Fruit fly (Drosophila melanogaster): ENCODE results near the gene Rrp46.

The Rrp46 gene

dm6 chr3R:10421167-10421566 lies 8.1 kb downstream of the Rrp46 start:
- no peak for TF ChIP-seq CG33017 (tag; optimal IDR thresholded peaks at IDR 0.05)
- no peak for TF ChIP-seq tj (GFP tag; optimal IDR thresholded peaks at IDR 0.05)
- TF ChIP-seq Crg-1 (GFP tag; optimal IDR thresholded peaks at IDR 0.05), result no peak
- no peak for TF ChIP-seq CG7101 (tag; optimal IDR thresholded peaks at IDR 0.05)
- no peak for TF ChIP-seq Clk (GFP tag; optimal IDR thresholded peaks at IDR 0.05)
- no peak for TF ChIP-seq CG12768 (GFP tag; optimal IDR thresholded peaks at IDR 0.05)
- no peak for TF ChIP-seq pad (GFP tag; optimal IDR thresholded peaks at IDR 0.05)
- no peak for TF ChIP-seq Mnt (GFP tag; optimal IDR thresholded peaks at IDR 0.05)
- no peak for TF ChIP-seq CG14711 (tag; optimal IDR thresholded peaks at IDR 0.05)
- TF ChIP-seq ovo (GFP tag; optimal IDR thresholded peaks at IDR 0.05), result no peak
- no peak for TF ChIP-seq CG5204 (GFP tag; optimal IDR thresholded peaks at IDR 0.05)
- TF ChIP-seq CG7045 (GFP tag; optimal IDR thresholded peaks at IDR 0.05), result no peak
- no peak for TF ChIP-seq Hr96 (GFP tag; optimal IDR thresholded peaks at IDR 0.05)
- TF ChIP-seq bab1 (GFP tag; optimal IDR thresholded peaks at IDR 0.05), result no peak
- TF ChIP-seq toe (GFP tag; optimal IDR thresholded peaks at IDR 0.05), result no peak
- TF ChIP-seq CG11617 (GFP tag; optimal IDR thresholded peaks at IDR 0.05), result no peak
- TF ChIP-seq kay (GFP tag; ENCODE audit: borderline replicate concordance), result no peak
- TF ChIP-seq cic (GFP tag; optimal IDR thresholded peaks at IDR 0.05), result no peak

dm6 chr3R:10428324-10428723 lies 15.2 kb downstream of the Rrp46 start, which contains the start of gene CG46270:
Gene CG46270, minus strand, starts transcription at chr3R:10428424.
- TF ChIP-seq cnc (optimal IDR thresholded peaks at IDR 0.05) (no peak), bab1 (GFP tag; optimal IDR thresholded peaks at IDR 0.05) (no peak), CG12768 (GFP tag; optimal IDR thresholded peaks at IDR 0.05) (no peak), cic (GFP tag; optimal IDR thresholded peaks at IDR 0.05) (no peak), Clk (GFP tag; optimal IDR thresholded peaks at IDR 0.05) (no peak), CG1620 (GFP tag; optimal IDR thresholded peaks at IDR 0.05) (no peak), CG11617 (GFP tag; optimal IDR thresholded peaks at IDR 0.05) (no peak), ovo (GFP tag; optimal IDR thresholded peaks at IDR 0.05) (no peak), CG5204 (GFP tag; optimal IDR thresholded peaks at IDR 0.05) (no peak), pad (GFP tag; optimal IDR thresholded peaks at IDR 0.05) (no peak)

- no peak for TF ChIP-seq CG7101 (tag; optimal IDR thresholded peaks at IDR 0.05)
- no peak for TF ChIP-seq Mnt (GFP tag; optimal IDR thresholded peaks at IDR 0.05)
- TF ChIP-seq CG33017 (tag; optimal IDR thresholded peaks at IDR 0.05), result no peak
- TF ChIP-seq CG12768 (GFP tag; optimal IDR thresholded peaks at IDR 0.05), result no peak
- no peak for TF ChIP-seq cic (GFP tag; optimal IDR thresholded peaks at IDR 0.05)
- no peak for TF ChIP-seq Clk (GFP tag; optimal IDR thresholded peaks at IDR 0.05)
- TF ChIP-seq CG14711 (tag; optimal IDR thresholded peaks at IDR 0.05), result no peak
- no peak for TF ChIP-seq CG1620 (GFP tag; optimal IDR thresholded peaks at IDR 0.05)
- TF ChIP-seq bab1 (GFP tag; optimal IDR thresholded peaks at IDR 0.05), result no peak
- no peak for TF ChIP-seq CG11617 (GFP tag; optimal IDR thresholded peaks at IDR 0.05)
- no peak for TF ChIP-seq cnc (optimal IDR thresholded peaks at IDR 0.05)
- TF ChIP-seq Crg-1 (GFP tag; optimal IDR thresholded peaks at IDR 0.05), result no peak
- TF ChIP-seq pad (GFP tag; optimal IDR thresholded peaks at IDR 0.05), result no peak
- TF ChIP-seq CG7045 (GFP tag; optimal IDR thresholded peaks at IDR 0.05), result no peak
- no peak for TF ChIP-seq Hr96 (GFP tag; optimal IDR thresholded peaks at IDR 0.05)
- TF ChIP-seq tj (GFP tag; optimal IDR thresholded peaks at IDR 0.05), result no peak
- no peak for TF ChIP-seq ovo (GFP tag; optimal IDR thresholded peaks at IDR 0.05)
- TF ChIP-seq toe (GFP tag; optimal IDR thresholded peaks at IDR 0.05), result no peak
Observed at dm6 chr3R:10431089-10431488, 18.0 kb downstream of the Rrp46 start.

dm6 chr3R:10433408-10433980 lies 20.4 kb downstream of the Rrp46 start:
- no peak for TF ChIP-seq bab1 (GFP tag; optimal IDR thresholded peaks at IDR 0.05)
- no peak for TF ChIP-seq Crg-1 (GFP tag; optimal IDR thresholded peaks at IDR 0.05)
- TF ChIP-seq Mnt (GFP tag; optimal IDR thresholded peaks at IDR 0.05), result no peak
- TF ChIP-seq CG5204 (GFP tag; optimal IDR thresholded peaks at IDR 0.05), result no peak
- TF ChIP-seq Hr96 (GFP tag; optimal IDR thresholded peaks at IDR 0.05), result no peak
- no peak for TF ChIP-seq CG7101 (tag; optimal IDR thresholded peaks at IDR 0.05)
- TF ChIP-seq CG12768 (GFP tag; optimal IDR thresholded peaks at IDR 0.05), result no peak
- TF ChIP-seq toe (GFP tag; optimal IDR thresholded peaks at IDR 0.05), result no peak
- TF ChIP-seq ovo (GFP tag; optimal IDR thresholded peaks at IDR 0.05), result no peak
- no peak for TF ChIP-seq CG33017 (tag; optimal IDR thresholded peaks at IDR 0.05)
- TF ChIP-seq cnc (optimal IDR thresholded peaks at IDR 0.05), result no peak
- TF ChIP-seq cic (GFP tag; optimal IDR thresholded peaks at IDR 0.05), result no peak
- TF ChIP-seq pad (GFP tag; optimal IDR thresholded peaks at IDR 0.05), result no peak
- no peak for TF ChIP-seq CG1620 (GFP tag; optimal IDR thresholded peaks at IDR 0.05)
- TF ChIP-seq CG7045 (GFP tag; optimal IDR thresholded peaks at IDR 0.05), result no peak
- TF ChIP-seq Clk (GFP tag; optimal IDR thresholded peaks at IDR 0.05), result no peak
- TF ChIP-seq CG11617 (GFP tag; optimal IDR thresholded peaks at IDR 0.05), result no peak
- no peak for TF ChIP-seq tj (GFP tag; optimal IDR thresholded peaks at IDR 0.05)
- TF ChIP-seq CG14711 (tag; optimal IDR thresholded peaks at IDR 0.05), result no peak

- peak; percentile 84 for TF ChIP-seq kay (GFP tag; ENCODE audit: borderline replicate concordance)
- TF ChIP-seq Crg-1 (GFP tag; optimal IDR thresholded peaks at IDR 0.05), result no peak
Observed at dm6 chr3R:10434489-10434888, 21.4 kb downstream of the Rrp46 start, which contains the start of gene Cyp12e1. Gene Cyp12e1, plus strand, starts transcription at chr3R:10434789.

dm6 chr3R:10436989-10437388 lies 23.9 kb downstream of the Rrp46 start:
- TF ChIP-seq kay (GFP tag; ENCODE audit: borderline replicate concordance) (no peak), cic (GFP tag; optimal IDR thresholded peaks at IDR 0.05) (no peak), Crg-1 (GFP tag; optimal IDR thresholded peaks at IDR 0.05) (no peak), CG7045 (GFP tag; optimal IDR thresholded peaks at IDR 0.05) (no peak), ovo (GFP tag; optimal IDR thresholded peaks at IDR 0.05) (no peak)

Measured in whole organism, adult.